Worm (Caenorhabditis elegans): ENCODE measurements around the gene srx-130.

- TF ChIP-seq dao-5 (tag; optimal IDR thresholded peaks at IDR 0.05) (no peak), him-1 (tag; optimal IDR thresholded peaks at IDR 0.05) (no peak)
Measured at ce11 chrV:13893583-13893982, 50.3 kb downstream of the srx-130 start.

All from whole organism, L4/young adult.